Worm (Caenorhabditis elegans): ENCODE results near the gene T05A8.2.
A peak's percentile ranks its signal among the peaks of the same experiment; 100 is the strongest.

Gene T05A8.2

ce11 chrII:2741405-2741804, 30.6 kb upstream of the T05A8.2 start:
- TF ChIP-seq dpff-1 (tag; optimal IDR thresholded peaks at IDR 0.05) (no peak), efl-1 (GFP tag; optimal IDR thresholded peaks at IDR 0.05) (no peak), zfh-2 (GFP tag; conservative IDR thresholded peaks at IDR 0.05) (peak; percentile 89), F52B5.7 (tag; optimal IDR thresholded peaks at IDR 0.05) (peak; percentile 52), F57A8.1 (GFP tag; optimal IDR thresholded peaks at IDR 0.05) (peak; percentile 29), let-526 (GFP tag; IDR thresholded peaks at IDR 0.05) (no peak), mxl-1 (tag; optimal IDR thresholded peaks at IDR 0.05) (no peak), F37B4.10 (GFP tag; IDR thresholded peaks at IDR 0.05) (0 out of 2 replicates have a peak, but pooled peaks have one; percentile 4), madf-3 (GFP tag; IDR thresholded peaks at IDR 0.05) (no peak), Y53G8AR.9 (GFP tag; conservative IDR thresholded peaks at IDR 0.05) (no peak), chd-7 (tag; optimal IDR thresholded peaks at IDR 0.05) (no peak), die-1 (tag; optimal IDR thresholded peaks at IDR 0.05) (no peak), K12H6.12 (tag; optimal IDR thresholded peaks at IDR 0.05) (no peak), Y79H2A.3 (GFP tag; conservative IDR thresholded peaks at IDR 0.05) (no peak), tbp1 (GFP tag; optimal IDR thresholded peaks at IDR 0.05) (no peak), nhr-179 (tag; optimal IDR thresholded peaks at IDR 0.05) (no peak), cebp-1 (GFP tag; IDR thresholded peaks at IDR 0.05) (no peak), cebp-1 (tag; optimal IDR thresholded peaks at IDR 0.05) (no peak), Y95B8A.8 (GFP tag; IDR thresholded peaks at IDR 0.05) (no peak), ztf-3 (GFP tag; optimal IDR thresholded peaks at IDR 0.05) (no peak), rpc-1 (optimal IDR thresholded peaks at IDR 0.05) (no peak), rpc-1 (tag; optimal IDR thresholded peaks at IDR 0.05) (no peak), ama-1 (optimal IDR thresholded peaks at IDR 0.05) (no peak), ama-1 (GFP tag; optimal IDR thresholded peaks at IDR 0.05) (no peak), D2030.7 (GFP tag; IDR thresholded peaks at IDR 0.05) (no peak), bed-1 (GFP tag; IDR thresholded peaks at IDR 0.05) (no peak), dox-1 (GFP tag; IDR thresholded peaks at IDR 0.05) (0 out of 2 replicates have a peak, but pooled peaks have one; percentile 9), nhr-120 (GFP tag; IDR thresholded peaks at IDR 0.05) (no peak), egrh-3 (GFP tag; IDR thresholded peaks at IDR 0.05) (peak; percentile 91), ceh-79 (tag; optimal IDR thresholded peaks at IDR 0.05) (no peak)

- TF ChIP-seq Y95B8A.8 (GFP tag; IDR thresholded peaks at IDR 0.05) = no peak
- TF ChIP-seq Y53F4B.3 (GFP tag; IDR thresholded peaks at IDR 0.05) = no peak
- TF ChIP-seq F49E8.2 (tag; optimal IDR thresholded peaks at IDR 0.05; ENCODE audit: insufficient read depth) = no peak
- TF ChIP-seq attf-5 (GFP tag; optimal IDR thresholded peaks at IDR 0.05) = no peak
- TF ChIP-seq ceh-100 (GFP tag; IDR thresholded peaks at IDR 0.05) = no peak
- TF ChIP-seq madf-3 (GFP tag; IDR thresholded peaks at IDR 0.05) = no peak
- no peak for TF ChIP-seq lsl-1 (GFP tag; optimal IDR thresholded peaks at IDR 0.05)
- TF ChIP-seq unc-62 (GFP tag; optimal IDR thresholded peaks at IDR 0.05) = no peak
- no peak for TF ChIP-seq nfya-1 (tag; optimal IDR thresholded peaks at IDR 0.05; ENCODE audit: borderline replicate concordance, insufficient read depth)
- TF ChIP-seq lag-1 (GFP tag; IDR thresholded peaks at IDR 0.05) = no peak
- no peak for TF ChIP-seq sptf-2 (GFP tag; optimal IDR thresholded peaks at IDR 0.05)
- TF ChIP-seq ccch-3 (GFP tag; optimal IDR thresholded peaks at IDR 0.05) = no peak
- TF ChIP-seq dpl-1 (GFP tag; optimal IDR thresholded peaks at IDR 0.05) = no peak
These were observed 28.8 kb upstream of the T05A8.2 start, which contains the start of gene T05A8.6 for ce11 chrII:2739619-2740018. Gene T05A8.6 (minus strand): TSS chrII:2739719.
